Worm (Caenorhabditis elegans) whole organism, late embryonic: ENCODE data around the gene cec-8.

ENCODE experiments used
- C38D4.7 ChIP-seq: fragments of 200-800 bp; sonication (Bioruptor generic); optimal IDR thresholded peaks from 2 replicates; lab custom pipeline; 2018; ENCODE audit warnings: mild to moderate bottlenecking, missing genetic modification characterization, moderate library complexity, missing compliant biosample characterization
- T23F11.4 ChIP-seq: fragments of 200-800 bp; sonication (Bioruptor generic); optimal IDR thresholded peaks from 2 replicates; lab custom pipeline; 2018; ENCODE audit warnings: mild to moderate bottlenecking, missing genetic modification characterization, missing compliant biosample characterization
- ceh-48 ChIP-seq: sonication (generic microtip); optimal IDR thresholded peaks from 2 replicates; lab custom pipeline; 2016; ENCODE audit warnings: missing genetic modification characterization, inconsistent platforms, missing compliant biosample characterization
- ets-4 ChIP-seq: sonication (generic microtip); optimal IDR thresholded peaks from 2 replicates; lab custom pipeline; 2016; ENCODE audit warnings: missing genetic modification characterization, missing compliant biosample characterization
- fkh-6 ChIP-seq: sonication (generic microtip); optimal IDR thresholded peaks from 2 replicates; lab custom pipeline; 2016; ENCODE audit warnings: missing genetic modification characterization, missing compliant biosample characterization
- nhr-11 ChIP-seq: fragments of 150-350 bp; optimal IDR thresholded peaks from 2 replicates; lab custom pipeline; 2014; ENCODE audit warnings: missing biosample characterization, missing genetic modification characterization
- pag-3 ChIP-seq: sonication (generic microtip); optimal IDR thresholded peaks from 2 replicates; lab custom pipeline; 2016; ENCODE audit warnings: missing compliant biosample characterization, missing genetic modification characterization, borderline replicate concordance
- pha-2 ChIP-seq: sonication (generic microtip); optimal IDR thresholded peaks from 2 replicates; lab custom pipeline; 2017; ENCODE audit warnings: mild to moderate bottlenecking, missing genetic modification characterization, missing compliant biosample characterization
- pha-4 ChIP-seq: fragments of 150-350 bp; optimal IDR thresholded peaks from 2 replicates; lab custom pipeline; 2018; ENCODE audit warnings: missing biosample characterization, missing genetic modification reagents, missing genetic modification characterization
- pros-1 ChIP-seq: fragments of 150-350 bp; optimal IDR thresholded peaks from 2 replicates; lab custom pipeline; 2014; ENCODE audit warnings: missing biosample characterization, missing genetic modification reagents, missing genetic modification characterization
- rnt-1 ChIP-seq: sonication (generic microtip); optimal IDR thresholded peaks from 2 replicates; lab custom pipeline; 2016; ENCODE audit warnings: missing genetic modification characterization, missing compliant biosample characterization

- TF ChIP-seq ets-4 (no peak), T23F11.4 (GFP tag; lab: Kevin White, UChicago) (no peak), pros-1 (tag; lab: Kevin White, UChicago) (no peak), pha-2 (tag; lab: Kevin White, UChicago) (no peak), nhr-11 (tag; lab: Kevin White, UChicago) (no peak), rnt-1 (no peak), fkh-6 (no peak), pag-3 (tag; lab: Kevin White, UChicago) (no peak), pha-4 (no peak), ceh-48 (tag; lab: Kevin White, UChicago) (no peak), C38D4.7 (GFP tag; lab: Kevin White, UChicago) (no peak)
These were observed 26.8 kb upstream of the cec-8 start, which contains the start of the genes Y55B1BL.1 and Y55B1BL.2 for ce11 chrIII:402168-402813.
